Worm (Caenorhabditis elegans) whole organism, L4 larva: ENCODE measurements around the gene mex-5.

Experiments
- F49E8.2 ChIP-seq: sonication (generic microtip); optimal IDR thresholded peaks from 2 replicates; lab custom pipeline; 2016; ENCODE audit warnings: missing compliant biosample characterization, mild to moderate bottlenecking, missing genetic modification characterization, borderline replicate concordance
- aha-1 ChIP-seq: fragments of 150-350 bp; peaks from one replicate; lab custom pipeline; 2014; ENCODE audit warnings: missing biosample characterization, missing genetic modification characterization
- aly-2 ChIP-seq: sonication (generic microtip); optimal IDR thresholded peaks from 2 replicates; lab custom pipeline; 2018; ENCODE audit warnings: missing biosample characterization, missing genetic modification characterization
- ces-1 ChIP-seq: fragments of 150-350 bp; sonication (generic microtip); optimal IDR thresholded peaks from 4 replicates; lab custom pipeline; 2014; ENCODE audit warnings: missing biosample characterization, missing genetic modification reagents, missing genetic modification characterization
- daf-16 ChIP-seq, 3 experiments: sonication (generic microtip); optimal IDR thresholded peaks; 2 replicates each; lab custom pipeline; 2016 to 2017; ENCODE audit warnings: missing genetic modification characterization in 3 of 3, missing genetic modification reagents in 3 of 3, mild to moderate bottlenecking in 2 of 3, missing compliant biosample characterization in 2 of 3, missing biosample characterization in 1 of 3, moderate library complexity in 1 of 3
- dve-1 ChIP-seq: sonication (generic microtip); optimal IDR thresholded peaks from 2 replicates; lab custom pipeline; 2017; ENCODE audit warnings: antibody characterized with exemption, mild to moderate bottlenecking, missing genetic modification characterization, missing compliant biosample characterization; ENCODE audit not compliant: insufficient read depth
- hif-1 ChIP-seq, 2 experiments: sonication (generic microtip); optimal IDR thresholded peaks; 2 replicates each; lab custom pipeline; 2016 to 2017; ENCODE audit warnings: missing compliant biosample characterization in 2 of 2, missing genetic modification characterization in 2 of 2, missing genetic modification reagents in 2 of 2, missing genotype in 2 of 2, mild to moderate bottlenecking in 1 of 2
- hmg-1.1 ChIP-seq: fragments of 200-800 bp; sonication (Bioruptor generic); IDR thresholded peaks from 2 replicates; pipeline ENCODE4 v1.3.6; 2022; ENCODE audit warnings: missing genetic modification reagents, missing genetic modification characterization, missing compliant biosample characterization
- lin-38 ChIP-seq: fragments of 200-800 bp; sonication (Bioruptor generic); IDR thresholded peaks from 2 replicates; pipeline ENCODE4 v1.3.6; 2022; ENCODE audit warnings: missing genetic modification reagents, missing genetic modification characterization, missing compliant biosample characterization
- lsy-2 ChIP-seq, 2 experiments: fragments of 150-350 bp in 1 of 2; sonication (generic microtip) in 1 of 2; optimal IDR thresholded peaks; 2 replicates each; lab custom pipeline; 2014 to 2017; ENCODE audit warnings: missing biosample characterization in 2 of 2, missing genetic modification characterization in 2 of 2
- madf-5 ChIP-seq, 2 experiments: fragments of 200-800 bp; sonication (Bioruptor generic); IDR thresholded peaks; 2 replicates each; pipeline ENCODE4 v1.3.6; 2022; ENCODE audit warnings: missing compliant biosample characterization in 2 of 2, missing genetic modification characterization in 2 of 2
- pqm-1 ChIP-seq: sonication (generic microtip); optimal IDR thresholded peaks from 2 replicates; lab custom pipeline; 2017; ENCODE audit warnings: missing biosample characterization, missing genetic modification characterization
- spr-3 ChIP-seq: fragments of 200-800 bp; sonication (Bioruptor generic); optimal IDR thresholded peaks from 2 replicates; lab custom pipeline; 2018; ENCODE audit warnings: mild to moderate bottlenecking, missing genetic modification characterization, missing compliant biosample characterization
- unc-130 ChIP-seq: sonication (generic microtip); optimal IDR thresholded peaks from 2 replicates; lab custom pipeline; 2016; ENCODE audit warnings: missing genetic modification reagents, missing genetic modification characterization, missing compliant biosample characterization
- unc-62 ChIP-seq, 3 experiments: fragments of 150-350 bp in 1 of 3; sonication (generic microtip); optimal IDR thresholded peaks in 2 of 3; peaks in 1 of 3; 1 replicate in 1 of 3; 2 replicates in 2 of 3; lab custom pipeline; 2014 to 2017; ENCODE audit warnings: missing biosample characterization in 3 of 3, missing genetic modification characterization in 3 of 3, missing genetic modification reagents in 3 of 3, missing genotype in 1 of 3
- ztf-11 ChIP-seq: fragments of 150-350 bp; optimal IDR thresholded peaks from 2 replicates; lab custom pipeline; 2014; ENCODE audit warnings: missing biosample characterization, missing genetic modification characterization

Gene mex-5

DNA sequence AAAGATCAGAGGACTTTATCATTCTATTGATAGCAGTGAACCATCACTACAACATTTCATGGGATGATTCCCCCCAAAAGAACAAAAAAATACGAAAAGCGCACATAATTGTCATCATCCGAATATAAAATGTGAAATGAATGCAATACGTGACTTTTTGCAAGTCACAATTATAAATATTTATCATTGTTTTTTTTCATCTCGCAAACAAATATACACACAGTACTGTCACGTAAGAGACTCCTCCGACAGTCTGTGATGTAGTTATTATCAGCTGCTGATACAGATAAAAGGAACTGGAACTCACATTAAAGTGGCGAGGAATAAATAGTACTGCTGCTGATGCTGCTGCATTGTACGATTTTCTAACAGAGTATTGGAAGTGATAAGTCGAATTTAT, 42.9 kb downstream of the mex-5 start (continued):
- TF ChIP-seq pqm-1 (tag; lab: Kevin White, UChicago): peak; percentile 75
- TF ChIP-seq hif-1 (tag; optimal IDR thresholded peaks at IDR 0.05; lab: Kevin White, UChicago): peak; percentile 93 to 98
- TF ChIP-seq lsy-2 (tag; optimal IDR thresholded peaks at IDR 0.05; lab: Kevin White, UChicago): peak in 1 of 2 experiments; percentile 16
- TF ChIP-seq daf-16 (GFP tag; optimal IDR thresholded peaks at IDR 0.05; lab: Kevin White, UChicago): no peak
- TF ChIP-seq daf-16 (tag; optimal IDR thresholded peaks at IDR 0.05; lab: Kevin White, UChicago): peak; percentile 97
- TF ChIP-seq dve-1 (tag; lab: Kevin White, UChicago): peak; percentile 77
- TF ChIP-seq aly-2 (tag; lab: Kevin White, UChicago): no peak
- no peak for TF ChIP-seq hmg-1.1
- no peak for TF ChIP-seq madf-5 (GFP tag; IDR thresholded peaks at IDR 0.05; lab: Robert Waterston, UW)
- TF ChIP-seq aha-1 (tag; lab: Kevin White, UChicago): peak; percentile 100

DNA sequence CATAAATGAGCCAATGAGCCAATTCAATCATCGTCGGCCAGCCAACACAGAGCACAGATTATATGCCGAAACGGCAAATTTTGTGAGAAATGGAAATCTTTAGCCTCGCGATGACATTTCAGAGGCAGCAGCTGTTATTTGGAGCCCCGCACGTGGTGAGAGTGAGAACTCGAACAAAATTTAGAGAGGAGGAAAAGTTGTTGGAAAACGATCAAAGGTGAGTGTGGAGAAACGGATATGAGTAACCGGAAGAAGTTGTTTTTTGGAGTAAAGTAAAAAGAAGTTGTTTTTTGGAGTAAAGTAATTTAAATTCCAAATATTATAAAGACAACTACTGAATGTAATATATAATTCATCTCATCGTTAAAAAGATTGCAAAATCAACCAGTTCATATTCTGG, 45.2 kb downstream of the mex-5 start, which contains the start of gene Y62E10A.13:
Gene Y62E10A.13 (minus strand): TSS at position 326 of the 400 bp plus-strand sequence.
- TF ChIP-seq madf-5 (GFP tag; IDR thresholded peaks at IDR 0.05; lab: Robert Waterston, UW) (no peak), aha-1 (tag; lab: Kevin White, UChicago) (no peak), ztf-11 (tag; lab: Kevin White, UChicago) (no peak), spr-3 (GFP tag; lab: Kevin White, UChicago) (no peak), lin-38 (GFP tag; lab: Robert Waterston, UW) (peak; percentile 42; the same call in 1 of the 2 replicates), F49E8.2 (tag; lab: Kevin White, UChicago) (peak; percentile 9)

DNA sequence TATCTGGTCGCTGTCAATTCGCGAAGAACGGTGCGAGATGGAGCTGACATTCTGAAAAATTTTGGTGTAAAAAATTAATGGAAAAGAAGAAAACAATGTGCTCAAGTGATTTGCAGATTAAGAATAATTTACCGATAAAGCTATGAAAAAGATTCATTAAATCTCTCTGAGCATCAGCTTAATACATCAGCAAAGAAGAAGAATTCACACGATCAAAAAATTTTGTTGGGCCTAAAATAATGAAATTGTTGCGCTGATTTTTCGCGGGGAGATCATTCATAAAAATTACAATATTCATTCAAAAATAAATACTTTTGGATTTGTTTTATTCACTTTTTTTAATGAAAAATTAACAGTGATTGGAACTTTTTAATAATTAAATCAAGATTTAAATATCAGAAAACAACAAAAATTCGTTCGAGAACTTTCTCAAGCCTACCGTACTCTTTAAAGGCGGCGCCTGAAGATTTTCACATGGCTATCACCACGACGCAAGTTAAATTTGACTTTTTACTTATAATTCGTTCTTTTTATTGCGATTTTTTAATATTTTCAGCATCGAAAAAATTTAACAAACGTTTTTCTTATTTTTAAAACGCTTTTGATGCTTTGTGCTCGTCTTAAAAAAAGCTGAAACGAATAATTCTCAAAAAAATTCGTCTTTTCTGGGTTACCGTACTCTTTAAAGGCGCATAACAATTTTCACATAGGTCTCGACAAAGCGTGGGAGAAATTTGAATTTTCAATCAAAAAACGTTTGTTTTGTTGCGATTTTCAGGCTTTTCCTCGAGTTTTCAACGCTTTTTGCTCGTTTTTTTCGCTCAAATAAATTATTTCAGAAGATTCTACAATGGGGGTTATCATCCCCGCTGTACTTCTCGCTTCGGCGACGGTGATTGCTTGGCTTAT, 47.2 kb downstream of the mex-5 start, which contains the start of the genes memi-2 and cyp-31A5:
Gene memi-2 (minus strand): TSS at position 51 of the 909 bp plus-strand sequence.
Gene cyp-31A5 (plus strand): TSS at position 834 of the 909 bp plus-strand sequence.
- TF ChIP-seq unc-62 (GFP tag; optimal IDR thresholded peaks at IDR 0.05 in 1 of 2; lab: Kevin White, UChicago) (peak in 1 of 2 experiments; percentile 41), unc-62 (tag; optimal IDR thresholded peaks at IDR 0.05; lab: Kevin White, UChicago) (no peak), unc-130 (peak; percentile 19), ces-1 (GFP tag; lab: Kevin White, UChicago) (no peak)
- TF ChIP-seq, all 104 proteins: peak for 2
